Fruit fly (Drosophila melanogaster) whole organism, pupa: ENCODE results near the gene CG33286.

ENCODE experiments used
- CG12605 ChIP-seq: fragments of 200-800 bp; sonication (Bioruptor generic); IDR thresholded peaks from 2 replicates; pipeline ENCODE4 v1.3.6; 2022; ENCODE audit warnings: missing biosample characterization, missing genetic modification characterization
- CG14655 ChIP-seq: fragments of 200-800 bp; sonication (Bioruptor generic); optimal IDR thresholded peaks from 3 replicates; lab custom pipeline; 2017; ENCODE audit warnings: mild to moderate bottlenecking, missing biosample characterization, missing genetic modification reagents, missing genetic modification characterization
- CG17806 ChIP-seq: fragments of 200-800 bp; sonication (Bioruptor generic); optimal IDR thresholded peaks from 2 replicates; lab custom pipeline; 2018; ENCODE audit warnings: missing biosample characterization, mild to moderate bottlenecking, missing genetic modification characterization, moderate library complexity
- CG34367 ChIP-seq: fragments of 200-800 bp; sonication (Bioruptor generic); optimal IDR thresholded peaks from 2 replicates; lab custom pipeline; 2018; ENCODE audit warnings: missing biosample characterization, mild to moderate bottlenecking, missing genetic modification characterization
- CG8301 ChIP-seq: fragments of 200-800 bp; sonication (Bioruptor generic); optimal IDR thresholded peaks from 2 replicates; lab custom pipeline; 2018; ENCODE audit warnings: missing biosample characterization, mild to moderate bottlenecking, missing genetic modification characterization
- CG9948 ChIP-seq: fragments of 200-800 bp; sonication (Bioruptor generic); optimal IDR thresholded peaks from 2 replicates; lab custom pipeline; 2018; ENCODE audit warnings: missing biosample characterization, mild to moderate bottlenecking, missing genetic modification characterization, moderate library complexity
- EcR ChIP-seq: fragments of 200-800 bp; sonication (Bioruptor generic); optimal IDR thresholded peaks from 3 replicates; lab custom pipeline; 2019; ENCODE audit warnings: missing biosample characterization, missing genetic modification characterization, mild to moderate bottlenecking, moderate library complexity, missing genetic modification reagents
- Pif1B ChIP-seq: fragments of 200-800 bp; sonication (Bioruptor generic); optimal IDR thresholded peaks from 3 replicates; lab custom pipeline; 2016; ENCODE audit warnings: missing biosample characterization, missing genetic modification characterization

- TF ChIP-seq CG8301 (tag; lab: Kevin White, UChicago): no peak
- TF ChIP-seq CG34367 (tag; lab: Kevin White, UChicago): peak; percentile 67
- peak; percentile 48 for TF ChIP-seq Pif1B (GFP tag; lab: Kevin White, UChicago)
- peak; percentile 70 for TF ChIP-seq CG9948 (tag; lab: Kevin White, UChicago)
- no peak for TF ChIP-seq EcR (GFP tag; lab: Kevin White, UChicago)
- TF ChIP-seq CG14655 (GFP tag; lab: Kevin White, UChicago): no peak
- TF ChIP-seq CG17806: peak; percentile 69
- TF ChIP-seq CG12605 (GFP tag; lab: Robert Waterston, UW): no peak
Measured at dm6 chr3L:20990231-20990630, 15.7 kb upstream of the CG33286 start.
